Worm (Caenorhabditis elegans): ENCODE results near the gene T04F8.7.
A peak's percentile ranks its signal among the peaks of the same experiment; 100 is the strongest.

T04F8.7 gene

ce11 chrX:11726450-11726849 lies 45.7 kb upstream of the T04F8.7 start:
- TF ChIP-seq unc-62 (GFP tag; optimal IDR thresholded peaks at IDR 0.05) (no peak), nhr-23 (tag; optimal IDR thresholded peaks at IDR 0.05) (peak; percentile 10), nhr-237 (tag; optimal IDR thresholded peaks at IDR 0.05) (no peak), elt-3 (tag; optimal IDR thresholded peaks at IDR 0.05) (peak in 1 of 3 experiments; percentile 53), sea-2 (GFP tag; optimal IDR thresholded peaks at IDR 0.05) (no peak), egl-27 (tag; optimal IDR thresholded peaks at IDR 0.05) (no peak), nhr-25 (tag; optimal IDR thresholded peaks at IDR 0.05) (peak; percentile 37), elt-1 (tag; optimal IDR thresholded peaks at IDR 0.05) (peak; percentile 89), skn-1 (tag; optimal IDR thresholded peaks at IDR 0.05) (no peak)

ce11 chrX:11725646-11726045 lies 44.9 kb upstream of the T04F8.7 start:
- TF ChIP-seq lin-15B (tag; optimal IDR thresholded peaks at IDR 0.05) (no peak), ztf-11 (tag; optimal IDR thresholded peaks at IDR 0.05) (no peak), egl-5 (tag; optimal IDR thresholded peaks at IDR 0.05) (no peak), egl-27 (tag; optimal IDR thresholded peaks at IDR 0.05) (no peak), daf-12 (tag; optimal IDR thresholded peaks at IDR 0.05) (no peak), ceh-82 (tag; optimal IDR thresholded peaks at IDR 0.05) (no peak), nhr-237 (tag; optimal IDR thresholded peaks at IDR 0.05) (no peak), jun-1 (tag; optimal IDR thresholded peaks at IDR 0.05) (no peak), nhr-25 (tag; optimal IDR thresholded peaks at IDR 0.05) (no peak), nhr-67 (tag; optimal IDR thresholded peaks at IDR 0.05) (no peak), fkh-2 (tag; optimal IDR thresholded peaks at IDR 0.05) (no peak), elt-3 (tag; optimal IDR thresholded peaks at IDR 0.05) (no peak), nfya-1 (tag; optimal IDR thresholded peaks at IDR 0.05; ENCODE audit: insufficient read depth) (no peak), nhr-28 (tag; optimal IDR thresholded peaks at IDR 0.05) (no peak)

- TF ChIP-seq elt-2 (tag; optimal IDR thresholded peaks at IDR 0.05) (peak; percentile 87), fos-1 (tag; optimal IDR thresholded peaks at IDR 0.05) (no peak), pqm-1 (tag; optimal IDR thresholded peaks at IDR 0.05) (peak; percentile 54), pha-4 (tag; optimal IDR thresholded peaks at IDR 0.05) (peak; percentile 80)
Measured at ce11 chrX:11723781-11724201, 43.0 kb upstream of the T04F8.7 start, which contains the start of gene D1053.4. TSS of gene D1053.4 (minus strand) at chrX:11723800.

- TF ChIP-seq fkh-2 (tag; optimal IDR thresholded peaks at IDR 0.05): no peak
- peak; percentile 53 for TF ChIP-seq nhr-25 (tag; optimal IDR thresholded peaks at IDR 0.05)
Measured at ce11 chrX:11720058-11720457, 39.3 kb upstream of the T04F8.7 start.

- TF ChIP-seq pha-4 (tag; optimal IDR thresholded peaks at IDR 0.05) (peak; percentile 58), mdl-1 (tag; optimal IDR thresholded peaks at IDR 0.05) (no peak), hmg-11 (tag; optimal IDR thresholded peaks at IDR 0.05) (no peak)
Measured at ce11 chrX:11718751-11719150, 38.0 kb upstream of the T04F8.7 start.

ce11 chrX:11716463-11716960 lies 35.7 kb upstream of the T04F8.7 start, which contains the start of gene C44C10.9:
TSS of gene C44C10.9 (minus strand) at chrX:11716513.
- peak; percentile 4 for TF ChIP-seq nhr-43 (tag; optimal IDR thresholded peaks at IDR 0.05; ENCODE audit: poor library complexity, severe bottlenecking)
- TF ChIP-seq lin-39 (tag; optimal IDR thresholded peaks at IDR 0.05): no peak
- no peak for TF ChIP-seq pha-4 (tag; optimal IDR thresholded peaks at IDR 0.05)
- TF ChIP-seq aly-2 (tag; optimal IDR thresholded peaks at IDR 0.05): no peak

ce11 chrX:11712230-11712853 lies 31.6 kb upstream of the T04F8.7 start, which contains the start of gene col-180:
TSS of gene col-180 (minus strand) at chrX:11712280.
- no peak for TF ChIP-seq ceh-16 (tag; optimal IDR thresholded peaks at IDR 0.05)
- no peak for TF ChIP-seq nfya-1 (tag; optimal IDR thresholded peaks at IDR 0.05; ENCODE audit: insufficient read depth)
- TF ChIP-seq ZK546.5 (tag; optimal IDR thresholded peaks at IDR 0.05): no peak

Measured in whole organism, L3 larva.